Worm (Caenorhabditis elegans) whole organism, late embryonic: ENCODE data around the gene nhr-176.

ENCODE experiments used
- C38D4.7 ChIP-seq: fragments of 200-800 bp; sonication (Bioruptor generic); optimal IDR thresholded peaks from 2 replicates; lab custom pipeline; 2018; ENCODE audit warnings: mild to moderate bottlenecking, missing genetic modification characterization, moderate library complexity, missing compliant biosample characterization
- ceh-18 ChIP-seq: sonication (generic microtip); optimal IDR thresholded peaks from 2 replicates; lab custom pipeline; 2016; ENCODE audit warnings: missing genetic modification characterization, missing compliant biosample characterization
- ceh-30 ChIP-seq: fragments of 150-350 bp; optimal IDR thresholded peaks from 2 replicates; lab custom pipeline; 2014; ENCODE audit warnings: missing biosample characterization, missing genetic modification characterization
- che-1 ChIP-seq: sonication (generic microtip); optimal IDR thresholded peaks from 2 replicates; lab custom pipeline; 2016; ENCODE audit warnings: mild to moderate bottlenecking, missing genetic modification characterization, missing compliant biosample characterization
- pag-3 ChIP-seq: sonication (generic microtip); optimal IDR thresholded peaks from 2 replicates; lab custom pipeline; 2016; ENCODE audit warnings: missing compliant biosample characterization, missing genetic modification characterization, borderline replicate concordance
- sox-4 ChIP-seq: sonication (generic microtip); optimal IDR thresholded peaks from 2 replicates; lab custom pipeline; 2017; ENCODE audit warnings: mild to moderate bottlenecking, missing genetic modification characterization, inconsistent platforms, missing compliant biosample characterization
- unc-55 ChIP-seq: sonication (generic microtip); optimal IDR thresholded peaks from 2 replicates; lab custom pipeline; 2017; ENCODE audit warnings: missing biosample characterization, missing genetic modification reagents, missing genetic modification characterization

DNA sequence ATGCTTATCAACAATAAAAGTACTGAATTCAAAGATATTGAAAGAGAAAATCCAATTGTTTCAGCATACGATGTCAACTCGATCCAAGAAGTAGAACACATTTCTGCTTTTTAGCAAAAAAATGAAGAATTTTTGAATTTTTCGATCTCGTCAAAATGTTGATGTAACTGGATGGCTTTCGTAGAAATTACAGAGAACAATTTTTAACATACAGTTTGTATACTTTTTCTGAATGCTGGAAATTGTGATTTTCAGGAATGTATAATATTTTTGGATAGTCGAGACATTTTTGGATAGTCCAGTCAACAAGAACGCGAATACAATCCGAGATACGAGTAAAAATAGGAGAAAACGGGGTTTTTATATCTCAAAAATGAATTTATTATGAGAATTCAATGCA is 47.5 kb downstream of the nhr-176 start, which contains the start of gene str-103:
- TF ChIP-seq C38D4.7 (GFP tag; lab: Kevin White, UChicago) (no peak), sox-4 (no peak), che-1 (tag; lab: Kevin White, UChicago) (no peak), pag-3 (no peak), ceh-18 (tag; lab: Kevin White, UChicago) (no peak), ceh-30 (no peak), unc-55 (GFP tag; lab: Kevin White, UChicago) (no peak)
